Worm (Caenorhabditis elegans) whole organism, young adult: Measurements from ENCODE around the gene Y71G10AR.4.
"Not testable (repeated sequence)": the region's sequence is repeated elsewhere in the genome, so short reads cannot be mapped to it uniquely, and the experiment has no call there.

Source experiments
- C06A6.2 ChIP-seq: fragments of 200-800 bp; sonication (Bioruptor generic); conservative IDR thresholded peaks from 2 replicates; pipeline ENCODE4 v1.3.6; 2022; ENCODE audit warnings: missing genetic modification characterization, missing compliant biosample characterization
- C17E4.6 ChIP-seq: fragments of 200-800 bp; sonication (Bioruptor generic); IDR thresholded peaks from 2 replicates; pipeline ENCODE4 v1.3.6; 2022; ENCODE audit warnings: missing genetic modification reagents, missing genetic modification characterization, missing compliant biosample characterization
- F57A8.1 ChIP-seq: fragments of 200-800 bp; sonication (Bioruptor generic); optimal IDR thresholded peaks from 2 replicates; lab custom pipeline; 2018; ENCODE audit warnings: mild to moderate bottlenecking, missing genetic modification characterization, moderate library complexity, missing compliant biosample characterization
- K11D2.4 ChIP-seq: fragments of 200-800 bp; sonication (Bioruptor generic); IDR thresholded peaks from 2 replicates; pipeline ENCODE4 v1.3.6; 2022; ENCODE audit warnings: missing genetic modification reagents, missing genetic modification characterization, missing compliant biosample characterization
- Y79H2A.3 ChIP-seq: fragments of 200-800 bp; sonication (Bioruptor generic); conservative IDR thresholded peaks from 2 replicates; pipeline ENCODE4 v1.3.6; 2022; ENCODE audit warnings: missing genetic modification reagents, missing genetic modification characterization, missing compliant biosample characterization
- aptf-2 ChIP-seq: fragments of 200-800 bp; sonication (Bioruptor generic); conservative IDR thresholded peaks from 2 replicates; pipeline ENCODE4 v1.3.6; 2022; ENCODE audit warnings: missing genetic modification reagents, missing genetic modification characterization, missing compliant biosample characterization
- attf-3 ChIP-seq: fragments of 200-800 bp; sonication (Bioruptor generic); conservative IDR thresholded peaks from 2 replicates; pipeline ENCODE4 v1.3.6; 2022; ENCODE audit warnings: missing genetic modification reagents, missing genetic modification characterization, missing compliant biosample characterization
- attf-6 ChIP-seq: fragments of 200-800 bp; sonication (Bioruptor generic); IDR thresholded peaks from 2 replicates; pipeline ENCODE4 v1.3.6; 2022; ENCODE audit warnings: missing genetic modification reagents, missing genetic modification characterization, missing compliant biosample characterization
- bed-2 ChIP-seq: fragments of 200-800 bp; sonication (Bioruptor generic); IDR thresholded peaks from 2 replicates; pipeline ENCODE4 v1.3.6; 2022; ENCODE audit warnings: missing genetic modification reagents, missing genetic modification characterization, missing compliant biosample characterization
- ccch-3 ChIP-seq: fragments of 200-800 bp; sonication (Bioruptor generic); optimal IDR thresholded peaks from 2 replicates; lab custom pipeline; 2018; ENCODE audit warnings: mild to moderate bottlenecking, missing genetic modification characterization, missing compliant biosample characterization
- cebp-2 ChIP-seq: fragments of 200-800 bp; sonication (Bioruptor generic); IDR thresholded peaks from 2 replicates; pipeline ENCODE4 v1.3.6; 2022; ENCODE audit warnings: missing genetic modification characterization, missing compliant biosample characterization
- ceh-100 ChIP-seq: fragments of 200-800 bp; sonication (Bioruptor generic); IDR thresholded peaks from 2 replicates; pipeline ENCODE4 v1.3.6; 2022; ENCODE audit warnings: missing genetic modification reagents, missing genetic modification characterization, missing compliant biosample characterization
- ceh-79 ChIP-seq: sonication (generic microtip); optimal IDR thresholded peaks from 2 replicates; lab custom pipeline; 2017; ENCODE audit warnings: mild to moderate bottlenecking, missing genetic modification characterization, missing compliant biosample characterization
- ceh-91 ChIP-seq: fragments of 200-800 bp; sonication (Bioruptor generic); IDR thresholded peaks from 2 replicates; pipeline ENCODE4 v1.3.6; 2022; ENCODE audit warnings: missing genetic modification reagents, missing genetic modification characterization, missing compliant biosample characterization
- chd-7 ChIP-seq: sonication (generic microtip); optimal IDR thresholded peaks from 2 replicates; lab custom pipeline; 2016; ENCODE audit warnings: mild to moderate bottlenecking, missing genetic modification characterization, moderate library complexity, missing compliant biosample characterization
- dpff-1 ChIP-seq: sonication (generic microtip); optimal IDR thresholded peaks from 2 replicates; lab custom pipeline; 2017; ENCODE audit warnings: mild to moderate bottlenecking, missing genetic modification characterization, missing compliant biosample characterization
- egrh-3 ChIP-seq: fragments of 200-800 bp; sonication (Bioruptor generic); IDR thresholded peaks from 2 replicates; pipeline ENCODE4 v1.3.6; 2022; ENCODE audit warnings: missing genetic modification reagents, missing genetic modification characterization, missing compliant biosample characterization
- him-1 ChIP-seq: sonication (generic microtip); optimal IDR thresholded peaks from 2 replicates; lab custom pipeline; 2016; ENCODE audit warnings: missing genotype, missing genetic modification reagents, missing genetic modification characterization, missing compliant biosample characterization
- hmg-20 ChIP-seq: fragments of 200-800 bp; sonication (Bioruptor generic); IDR thresholded peaks from 2 replicates; pipeline ENCODE4 v1.3.6; 2022; ENCODE audit warnings: missing genetic modification reagents, missing genetic modification characterization, missing compliant biosample characterization
- lin-40 ChIP-seq: sonication (generic microtip); optimal IDR thresholded peaks from 2 replicates; lab custom pipeline; 2016; ENCODE audit warnings: missing genetic modification characterization, mild to moderate bottlenecking, missing compliant biosample characterization, missing genotype, missing genetic modification reagents
- lir-1 ChIP-seq: fragments of 200-800 bp; sonication (Bioruptor generic); conservative IDR thresholded peaks from 2 replicates; pipeline ENCODE4 v1.3.6; 2022; ENCODE audit warnings: missing genetic modification reagents, missing genetic modification characterization, missing compliant biosample characterization
- lsl-1 ChIP-seq: fragments of 200-800 bp; sonication (Bioruptor generic); optimal IDR thresholded peaks from 2 replicates; lab custom pipeline; 2018; ENCODE audit warnings: mild to moderate bottlenecking, missing genetic modification characterization, moderate library complexity, missing compliant biosample characterization
- madf-10 ChIP-seq: sonication (generic microtip); optimal IDR thresholded peaks from 2 replicates; lab custom pipeline; 2016; ENCODE audit warnings: mild to moderate bottlenecking, missing genetic modification characterization, missing compliant biosample characterization
- madf-6 ChIP-seq: fragments of 200-800 bp; sonication (Bioruptor generic); IDR thresholded peaks from 2 replicates; pipeline ENCODE4 v1.3.6; 2022; ENCODE audit warnings: missing genetic modification reagents, missing genetic modification characterization, missing compliant biosample characterization
- nfya-1 ChIP-seq: sonication (generic microtip); optimal IDR thresholded peaks from 2 replicates; lab custom pipeline; 2017; ENCODE audit warnings: antibody characterized with exemption, missing compliant biosample characterization, missing genetic modification characterization, borderline replicate concordance; ENCODE audit not compliant: insufficient read depth
- nhr-80 ChIP-seq: sonication (generic microtip); optimal IDR thresholded peaks from 2 replicates; lab custom pipeline; 2016; ENCODE audit warnings: missing genetic modification characterization, missing compliant biosample characterization
- pbrm-1 ChIP-seq: fragments of 200-800 bp; sonication (Bioruptor generic); IDR thresholded peaks from 2 replicates; pipeline ENCODE4 v1.3.6; 2022; ENCODE audit warnings: missing genetic modification reagents, missing genetic modification characterization, missing compliant biosample characterization
- repo-1 ChIP-seq: sonication (generic microtip); optimal IDR thresholded peaks from 2 replicates; lab custom pipeline; 2017; ENCODE audit warnings: mild to moderate bottlenecking, missing genetic modification characterization, missing compliant biosample characterization
- rpc-1 ChIP-seq, 2 experiments: fragments of 150-350 bp in 1 of 2; sonication (generic microtip) in 1 of 2; optimal IDR thresholded peaks; 2 replicates each; lab custom pipeline; 2014 to 2018; ENCODE audit warnings: missing biosample characterization in 1 of 2, missing genetic modification characterization in 1 of 2, missing genetic modification reagents in 1 of 2, missing genotype in 1 of 2
- snpc-1.1 ChIP-seq: sonication (generic microtip); optimal IDR thresholded peaks from 2 replicates; lab custom pipeline; 2017; ENCODE audit warnings: missing genetic modification characterization, mild to moderate bottlenecking, missing compliant biosample characterization, antibody characterized with exemption, moderate library complexity, missing genotype, missing genetic modification reagents; ENCODE audit not compliant: insufficient read depth
- snpc-1.3 ChIP-seq: sonication (generic microtip); optimal IDR thresholded peaks from 2 replicates; lab custom pipeline; 2017; ENCODE audit warnings: missing genetic modification characterization, mild to moderate bottlenecking, missing compliant biosample characterization, antibody characterized with exemption, moderate library complexity, missing genotype, missing genetic modification reagents; ENCODE audit not compliant: insufficient read depth
- snpc-4 ChIP-seq, 5 experiments: fragments of 150-350 bp in 1 of 5; sonication (generic microtip) in 4 of 5; optimal IDR thresholded peaks; 2 replicates each; lab custom pipeline; 2014 to 2018; ENCODE audit warnings: missing genetic modification characterization in 5 of 5, missing biosample characterization in 3 of 5, antibody characterized with exemption in 2 of 5, mild to moderate bottlenecking in 2 of 5, missing compliant biosample characterization in 2 of 5, missing genotype in 2 of 5, moderate library complexity in 2 of 5, missing genetic modification reagents in 1 of 5
- somi-1 ChIP-seq: fragments of 200-800 bp; sonication (Bioruptor generic); optimal IDR thresholded peaks from 2 replicates; lab custom pipeline; 2018; ENCODE audit warnings: mild to moderate bottlenecking, missing genetic modification characterization, missing compliant biosample characterization
- sptf-2 ChIP-seq: fragments of 200-800 bp; sonication (Bioruptor generic); optimal IDR thresholded peaks from 2 replicates; lab custom pipeline; 2018; ENCODE audit warnings: mild to moderate bottlenecking, missing genetic modification characterization, missing compliant biosample characterization
- tbx-9 ChIP-seq: sonication (generic microtip); optimal IDR thresholded peaks from 2 replicates; lab custom pipeline; 2016; ENCODE audit warnings: borderline replicate concordance, missing genetic modification characterization, inconsistent platforms, missing compliant biosample characterization
- zfh-2 ChIP-seq: fragments of 200-800 bp; sonication (Bioruptor generic); conservative IDR thresholded peaks from 2 replicates; pipeline ENCODE4 v1.3.6; 2022; ENCODE audit warnings: missing genetic modification reagents, missing genetic modification characterization, missing compliant biosample characterization
- ztf-22 ChIP-seq: fragments of 200-800 bp; sonication (Bioruptor generic); optimal IDR thresholded peaks from 2 replicates; lab custom pipeline; 2018; ENCODE audit warnings: mild to moderate bottlenecking, missing genetic modification characterization, moderate library complexity, missing compliant biosample characterization

The Y71G10AR.4 gene

ce11 chrIV:2236654-2237613 lies 38.1 kb downstream of the Y71G10AR.4 start:
- TF ChIP-seq F57A8.1 (GFP tag; lab: Kevin White, UChicago) (no peak), snpc-4 (GFP tag; optimal IDR thresholded peaks at IDR 0.05; lab: Kevin White, UChicago) (no peak), snpc-4 (tag; optimal IDR thresholded peaks at IDR 0.05; lab: Kevin White, UChicago) (peak in 1 of 4 experiments; percentile 27), attf-6 (GFP tag; lab: Robert Waterston, UW) (no peak), nfya-1 (tag; lab: Kevin White, UChicago) (no peak), ceh-79 (tag; lab: Kevin White, UChicago) (no peak), ccch-3 (GFP tag; lab: Kevin White, UChicago) (no peak), egrh-3 (peak; percentile 65; the same call in 1 of the 2 replicates), zfh-2 (peak; percentile 86), him-1 (tag; lab: Kevin White, UChicago) (peak; percentile 12), bed-2 (no peak)
- TF ChIP-seq, all 124 proteins: peak for 4

ce11 chrIV:2242349-2243088 lies 43.7 kb downstream of the Y71G10AR.4 start, which contains the start of the genes M70.3 and M70.2:
TSS of gene M70.3 (minus strand) at chrIV:2242449.
TSS of gene M70.2 (plus strand) at chrIV:2243038.
- TF ChIP-seq hmg-20 (GFP tag; lab: Robert Waterston, UW), result no peak
- TF ChIP-seq madf-10, result no peak
- no peak for TF ChIP-seq aptf-2 (GFP tag; lab: Robert Waterston, UW)
- no peak for TF ChIP-seq ceh-100
- TF ChIP-seq K11D2.4 (GFP tag; lab: Robert Waterston, UW), result no peak
- no peak for TF ChIP-seq madf-6 (GFP tag; lab: Robert Waterston, UW)
- no peak for TF ChIP-seq chd-7
- no peak for TF ChIP-seq dpff-1 (tag; lab: Kevin White, UChicago)
- no peak for TF ChIP-seq somi-1 (GFP tag; lab: Kevin White, UChicago)
- TF ChIP-seq tbx-9, result no peak
- TF ChIP-seq sptf-2 (GFP tag; lab: Kevin White, UChicago), result no peak
- TF ChIP-seq ceh-79 (tag; lab: Kevin White, UChicago), result no peak
- no peak for TF ChIP-seq nhr-80 (tag; lab: Kevin White, UChicago)
- no peak for TF ChIP-seq snpc-1.3 (tag; lab: Kevin White, UChicago)
- TF ChIP-seq repo-1 (tag; lab: Kevin White, UChicago), result no peak
- no peak for TF ChIP-seq ztf-22 (GFP tag; lab: Kevin White, UChicago)

ce11 chrIV:2245565-2245964 lies 46.7 kb downstream of the Y71G10AR.4 start, which contains the start of gene M70.1:
TSS of gene M70.1 (plus strand) at chrIV:2245865.
- not testable (repeated sequence) for TF ChIP-seq repo-1 (tag; lab: Kevin White, UChicago); K11D2.4 (GFP tag; lab: Robert Waterston, UW); somi-1 (GFP tag; lab: Kevin White, UChicago)

- no peak for TF ChIP-seq C17E4.6
- no peak for TF ChIP-seq Y79H2A.3 (GFP tag; lab: Robert Waterston, UW)
- peak; percentile 80 for TF ChIP-seq zfh-2
- no peak for TF ChIP-seq pbrm-1 (GFP tag; lab: Robert Waterston, UW)
- 0 out of 2 replicates have a peak, but pooled peaks have one; percentile 40 for TF ChIP-seq aptf-2 (GFP tag; lab: Robert Waterston, UW)
- no peak for TF ChIP-seq lir-1 (GFP tag; lab: Robert Waterston, UW)
- peak; percentile 43; the same call in 1 of the 2 replicates for TF ChIP-seq cebp-2
- TF ChIP-seq him-1 (tag; lab: Kevin White, UChicago), result peak; percentile 14
- no peak for TF ChIP-seq ceh-91
- TF ChIP-seq madf-6 (GFP tag; lab: Robert Waterston, UW), result no peak
- TF ChIP-seq snpc-1.1 (tag; lab: Kevin White, UChicago), result peak; percentile 69
- TF ChIP-seq lsl-1 (GFP tag; lab: Kevin White, UChicago), result peak; percentile 23
- 0 out of 2 replicates have a peak, but pooled peaks have one; percentile 29 for TF ChIP-seq attf-3 (GFP tag; lab: Robert Waterston, UW)
- no peak for TF ChIP-seq C06A6.2 (GFP tag; lab: Robert Waterston, UW)
- TF ChIP-seq lin-40 (tag; lab: Kevin White, UChicago), result no peak
- no peak for TF ChIP-seq rpc-1 (optimal IDR thresholded peaks at IDR 0.05; lab: Kevin White, UChicago)
- peak; percentile 40 for TF ChIP-seq rpc-1 (tag; optimal IDR thresholded peaks at IDR 0.05; lab: Kevin White, UChicago)
These were observed 47.3 kb downstream of the Y71G10AR.4 start for ce11 chrIV:2246150-2246549.
